Worm (Caenorhabditis elegans) whole organism, young adult: Measurements from ENCODE around the gene wapl-1.

Experiments
- B0019.2 ChIP-seq: fragments of 200-800 bp; sonication (Bioruptor generic); conservative IDR thresholded peaks from 2 replicates; pipeline ENCODE4 v1.3.6; 2022; ENCODE audit warnings: missing genetic modification reagents, missing genetic modification characterization, missing compliant biosample characterization
- B0261.1 ChIP-seq: sonication (generic microtip); optimal IDR thresholded peaks from 2 replicates; lab custom pipeline; 2016; ENCODE audit warnings: mild to moderate bottlenecking, missing genetic modification characterization, moderate library complexity, missing compliant biosample characterization
- C06A6.2 ChIP-seq: fragments of 200-800 bp; sonication (Bioruptor generic); conservative IDR thresholded peaks from 2 replicates; pipeline ENCODE4 v1.3.6; 2022; ENCODE audit warnings: missing genetic modification characterization, missing compliant biosample characterization
- F10E7.11 ChIP-seq: sonication (generic microtip); optimal IDR thresholded peaks from 2 replicates; lab custom pipeline; 2017; ENCODE audit warnings: mild to moderate bottlenecking, missing genetic modification characterization, moderate library complexity, missing compliant biosample characterization
- F22D6.2 ChIP-seq: sonication (generic microtip); optimal IDR thresholded peaks from 2 replicates; lab custom pipeline; 2016; ENCODE audit warnings: mild to moderate bottlenecking, missing genetic modification characterization, missing compliant biosample characterization
- F49E8.2 ChIP-seq: sonication (generic microtip); optimal IDR thresholded peaks from 3 replicates; lab custom pipeline; 2017; ENCODE audit warnings: missing genetic modification characterization, mild to moderate bottlenecking, missing compliant biosample characterization, antibody characterized with exemption, moderate library complexity; ENCODE audit not compliant: insufficient read depth
- F57A8.1 ChIP-seq: fragments of 200-800 bp; sonication (Bioruptor generic); optimal IDR thresholded peaks from 2 replicates; lab custom pipeline; 2018; ENCODE audit warnings: mild to moderate bottlenecking, missing genetic modification characterization, moderate library complexity, missing compliant biosample characterization
- T07F8.4 ChIP-seq: sonication (generic microtip); optimal IDR thresholded peaks from 2 replicates; lab custom pipeline; 2016; ENCODE audit warnings: mild to moderate bottlenecking, missing genetic modification characterization, moderate library complexity, missing compliant biosample characterization
- T26A5.8 ChIP-seq: sonication (generic microtip); optimal IDR thresholded peaks from 2 replicates; lab custom pipeline; 2016; ENCODE audit warnings: missing genetic modification characterization, missing compliant biosample characterization
- Y56A3A.18 ChIP-seq: fragments of 200-800 bp; sonication (Bioruptor generic); IDR thresholded peaks from 2 replicates; pipeline ENCODE4 v1.3.6; 2022; ENCODE audit warnings: missing genetic modification reagents, missing genetic modification characterization, missing compliant biosample characterization
- Y67H2A.10 ChIP-seq: fragments of 200-800 bp; sonication (Bioruptor generic); conservative IDR thresholded peaks from 2 replicates; pipeline ENCODE4 v1.3.6; 2022; ENCODE audit warnings: missing genetic modification reagents, missing genetic modification characterization, missing compliant biosample characterization
- Y95B8A.8 ChIP-seq: fragments of 200-800 bp; sonication (Bioruptor generic); IDR thresholded peaks from 2 replicates; pipeline ENCODE4 v1.3.6; 2022; ENCODE audit warnings: missing genetic modification reagents, missing genetic modification characterization, missing compliant biosample characterization
- atf-7 ChIP-seq: sonication (generic microtip); optimal IDR thresholded peaks from 2 replicates; lab custom pipeline; 2017; ENCODE audit warnings: mild to moderate bottlenecking, missing genetic modification characterization, missing compliant biosample characterization
- attf-3 ChIP-seq: fragments of 200-800 bp; sonication (Bioruptor generic); conservative IDR thresholded peaks from 2 replicates; pipeline ENCODE4 v1.3.6; 2022; ENCODE audit warnings: missing genetic modification reagents, missing genetic modification characterization, missing compliant biosample characterization
- attf-6 ChIP-seq: fragments of 200-800 bp; sonication (Bioruptor generic); IDR thresholded peaks from 2 replicates; pipeline ENCODE4 v1.3.6; 2022; ENCODE audit warnings: missing genetic modification reagents, missing genetic modification characterization, missing compliant biosample characterization
- bed-1 ChIP-seq: fragments of 200-800 bp; sonication (Bioruptor generic); IDR thresholded peaks from 2 replicates; pipeline ENCODE4 v1.3.6; 2022; ENCODE audit warnings: missing genetic modification reagents, missing genetic modification characterization, missing compliant biosample characterization
- cebp-1 ChIP-seq, 2 experiments: fragments of 200-800 bp in 1 of 2; sonication (Bioruptor generic) in 1 of 2; sonication (generic microtip) in 1 of 2; IDR thresholded peaks in 1 of 2; optimal IDR thresholded peaks in 1 of 2; 2 replicates each; pipeline versions ENCODE4 v1.3.6 to Lab custom; 2017 to 2022; ENCODE audit warnings: missing compliant biosample characterization in 2 of 2, missing genetic modification characterization in 2 of 2, mild to moderate bottlenecking in 1 of 2, missing genetic modification reagents in 1 of 2, moderate library complexity in 1 of 2
- cebp-2 ChIP-seq: fragments of 200-800 bp; sonication (Bioruptor generic); IDR thresholded peaks from 2 replicates; pipeline ENCODE4 v1.3.6; 2022; ENCODE audit warnings: missing genetic modification characterization, missing compliant biosample characterization
- ceh-40 ChIP-seq: fragments of 200-800 bp; sonication (Bioruptor generic); IDR thresholded peaks from 2 replicates; pipeline ENCODE4 v1.3.6; 2022; ENCODE audit warnings: missing genetic modification characterization, missing compliant biosample characterization
- ceh-79 ChIP-seq: sonication (generic microtip); optimal IDR thresholded peaks from 2 replicates; lab custom pipeline; 2017; ENCODE audit warnings: mild to moderate bottlenecking, missing genetic modification characterization, missing compliant biosample characterization
- dpff-1 ChIP-seq: sonication (generic microtip); optimal IDR thresholded peaks from 2 replicates; lab custom pipeline; 2017; ENCODE audit warnings: mild to moderate bottlenecking, missing genetic modification characterization, missing compliant biosample characterization
- efl-1 ChIP-seq: fragments of 150-350 bp; optimal IDR thresholded peaks from 2 replicates; lab custom pipeline; 2014; ENCODE audit warnings: missing biosample characterization, missing genetic modification reagents, missing genetic modification characterization
- ekl-4 ChIP-seq: fragments of 200-800 bp; sonication (Bioruptor generic); IDR thresholded peaks from 2 replicates; pipeline ENCODE4 v1.3.6; 2022; ENCODE audit warnings: missing genetic modification reagents, missing genetic modification characterization, missing compliant biosample characterization
- ets-4 ChIP-seq: fragments of 200-800 bp; sonication (Bioruptor generic); optimal IDR thresholded peaks from 2 replicates; lab custom pipeline; 2018; ENCODE audit warnings: mild to moderate bottlenecking, missing genetic modification characterization, missing compliant biosample characterization
- hlh-12 ChIP-seq: sonication (generic microtip); optimal IDR thresholded peaks from 2 replicates; lab custom pipeline; 2016; ENCODE audit warnings: missing genetic modification characterization, missing compliant biosample characterization
- hlh-26 ChIP-seq: fragments of 200-800 bp; sonication (Bioruptor generic); conservative IDR thresholded peaks from 2 replicates; pipeline ENCODE4 v1.3.6; 2022; ENCODE audit warnings: missing genetic modification reagents, missing genetic modification characterization, missing compliant biosample characterization
- hmg-1.2 ChIP-seq: fragments of 200-800 bp; sonication (Bioruptor generic); IDR thresholded peaks from 2 replicates; pipeline ENCODE4 v1.3.6; 2022; ENCODE audit warnings: missing genetic modification reagents, missing genetic modification characterization, missing compliant biosample characterization
- hmg-20 ChIP-seq: fragments of 200-800 bp; sonication (Bioruptor generic); IDR thresholded peaks from 2 replicates; pipeline ENCODE4 v1.3.6; 2022; ENCODE audit warnings: missing genetic modification reagents, missing genetic modification characterization, missing compliant biosample characterization
- hrde-1 ChIP-seq: sonication (generic microtip); optimal IDR thresholded peaks from 2 replicates; lab custom pipeline; 2016; ENCODE audit warnings: missing genetic modification characterization, mild to moderate bottlenecking, missing compliant biosample characterization, moderate library complexity, missing genotype, missing genetic modification reagents, borderline replicate concordance
- hsf-1 ChIP-seq: fragments of 200-800 bp; sonication (Bioruptor generic); IDR thresholded peaks from 2 replicates; pipeline ENCODE4 v1.3.6; 2022; ENCODE audit warnings: missing genetic modification reagents, missing genetic modification characterization, missing compliant biosample characterization
- lag-1 ChIP-seq: fragments of 200-800 bp; sonication (Bioruptor generic); IDR thresholded peaks from 2 replicates; pipeline ENCODE4 v1.3.6; 2022; ENCODE audit warnings: missing genetic modification reagents, missing genetic modification characterization, missing compliant biosample characterization
- madf-3 ChIP-seq: fragments of 200-800 bp; sonication (Bioruptor generic); IDR thresholded peaks from 2 replicates; pipeline ENCODE4 v1.3.6; 2022; ENCODE audit warnings: missing genetic modification reagents, missing genetic modification characterization, missing compliant biosample characterization
- madf-6 ChIP-seq: fragments of 200-800 bp; sonication (Bioruptor generic); IDR thresholded peaks from 2 replicates; pipeline ENCODE4 v1.3.6; 2022; ENCODE audit warnings: missing genetic modification reagents, missing genetic modification characterization, missing compliant biosample characterization
- madf-8 ChIP-seq: fragments of 200-800 bp; sonication (Bioruptor generic); conservative IDR thresholded peaks from 2 replicates; pipeline ENCODE4 v1.3.6; 2022; ENCODE audit warnings: missing genetic modification reagents, missing genetic modification characterization, missing compliant biosample characterization
- mcd-1 ChIP-seq: fragments of 200-800 bp; sonication (Bioruptor generic); IDR thresholded peaks from 2 replicates; pipeline ENCODE4 v1.3.6; 2022; ENCODE audit warnings: missing genetic modification reagents, missing genetic modification characterization, missing compliant biosample characterization
- mel-28 ChIP-seq: sonication (generic microtip); optimal IDR thresholded peaks from 2 replicates; lab custom pipeline; 2016; ENCODE audit warnings: borderline replicate concordance, mild to moderate bottlenecking, missing genetic modification characterization, missing compliant biosample characterization
- mes-4 ChIP-seq: sonication (generic microtip); optimal IDR thresholded peaks from 2 replicates; lab custom pipeline; 2016; ENCODE audit warnings: missing genotype, missing genetic modification characterization, missing compliant biosample characterization
- nfyb-1 ChIP-seq: fragments of 200-800 bp; sonication (Bioruptor generic); IDR thresholded peaks from 2 replicates; pipeline ENCODE4 v1.3.6; 2022; ENCODE audit warnings: missing genetic modification reagents, missing genetic modification characterization, missing compliant biosample characterization
- nhr-27 ChIP-seq: fragments of 200-800 bp; sonication (Bioruptor generic); optimal IDR thresholded peaks from 2 replicates; lab custom pipeline; 2018; ENCODE audit warnings: mild to moderate bottlenecking, missing genetic modification characterization, moderate library complexity, missing compliant biosample characterization
- nhr-90 ChIP-seq: sonication (generic microtip); optimal IDR thresholded peaks from 2 replicates; lab custom pipeline; 2016; ENCODE audit warnings: missing genotype, mild to moderate bottlenecking, missing genetic modification characterization, missing compliant biosample characterization
- sea-2 ChIP-seq: fragments of 200-800 bp; sonication (Bioruptor generic); IDR thresholded peaks from 2 replicates; pipeline ENCODE4 v1.3.6; 2022; ENCODE audit warnings: missing genetic modification characterization, missing compliant biosample characterization
- snpc-1.1 ChIP-seq: sonication (generic microtip); optimal IDR thresholded peaks from 2 replicates; lab custom pipeline; 2017; ENCODE audit warnings: missing genetic modification characterization, mild to moderate bottlenecking, missing compliant biosample characterization, antibody characterized with exemption, moderate library complexity, missing genotype, missing genetic modification reagents; ENCODE audit not compliant: insufficient read depth
- snpc-1.3 ChIP-seq: sonication (generic microtip); optimal IDR thresholded peaks from 2 replicates; lab custom pipeline; 2017; ENCODE audit warnings: missing genetic modification characterization, mild to moderate bottlenecking, missing compliant biosample characterization, antibody characterized with exemption, moderate library complexity, missing genotype, missing genetic modification reagents; ENCODE audit not compliant: insufficient read depth
- snpc-3.4 ChIP-seq: sonication (generic microtip); optimal IDR thresholded peaks from 2 replicates; lab custom pipeline; 2017; ENCODE audit warnings: missing genetic modification characterization, mild to moderate bottlenecking, missing compliant biosample characterization, antibody characterized with exemption, moderate library complexity, missing genotype, missing genetic modification reagents
- somi-1 ChIP-seq: fragments of 200-800 bp; sonication (Bioruptor generic); optimal IDR thresholded peaks from 2 replicates; lab custom pipeline; 2018; ENCODE audit warnings: mild to moderate bottlenecking, missing genetic modification characterization, missing compliant biosample characterization
- unc-130 ChIP-seq: sonication (generic microtip); optimal IDR thresholded peaks from 2 replicates; lab custom pipeline; 2016; ENCODE audit warnings: missing genetic modification reagents, missing genetic modification characterization, missing compliant biosample characterization
- zfh-2 ChIP-seq: fragments of 200-800 bp; sonication (Bioruptor generic); conservative IDR thresholded peaks from 2 replicates; pipeline ENCODE4 v1.3.6; 2022; ENCODE audit warnings: missing genetic modification reagents, missing genetic modification characterization, missing compliant biosample characterization
- ztf-6 ChIP-seq: fragments of 200-800 bp; sonication (Bioruptor generic); IDR thresholded peaks from 2 replicates; pipeline ENCODE4 v1.3.6; 2022; ENCODE audit warnings: missing genetic modification reagents, missing genetic modification characterization, missing compliant biosample characterization

wapl-1 gene

ce11 chrIV:4449843-4450242 is 4.3 kb upstream of the wapl-1 start (continued):
- TF ChIP-seq ekl-4 (GFP tag; lab: Robert Waterston, UW) (no peak; the same call in 1 of the 2 replicates), hlh-12 (tag; lab: Kevin White, UChicago) (no peak), hmg-1.2 (GFP tag; lab: Robert Waterston, UW) (peak; percentile 33; the same call in 1 of the 2 replicates), unc-130 (GFP tag; lab: Kevin White, UChicago) (no peak), mel-28 (tag; lab: Kevin White, UChicago) (no peak), B0019.2 (no peak), C06A6.2 (GFP tag; lab: Robert Waterston, UW) (no peak), attf-3 (GFP tag; lab: Robert Waterston, UW) (0 out of 2 replicates have a peak, but pooled peaks have one; percentile 9), nhr-27 (no peak), atf-7 (tag; lab: Kevin White, UChicago) (peak; percentile 49), ceh-79 (tag; lab: Kevin White, UChicago) (no peak), mes-4 (tag; lab: Kevin White, UChicago) (peak; percentile 38), attf-6 (GFP tag; lab: Robert Waterston, UW) (no peak; the same call in 1 of the 2 replicates), cebp-1 (GFP tag; IDR thresholded peaks at IDR 0.05; lab: Robert Waterston, UW) (no peak), cebp-1 (tag; optimal IDR thresholded peaks at IDR 0.05; lab: Kevin White, UChicago) (peak; percentile 56), somi-1 (GFP tag; lab: Kevin White, UChicago) (no peak), hmg-20 (GFP tag; lab: Robert Waterston, UW) (no peak), dpff-1 (tag; lab: Kevin White, UChicago) (peak; percentile 7), hlh-26 (no peak), Y56A3A.18 (GFP tag; lab: Robert Waterston, UW) (no peak), Y67H2A.10 (GFP tag; lab: Robert Waterston, UW) (no peak), cebp-2 (GFP tag; lab: Robert Waterston, UW) (no peak), lag-1 (GFP tag; lab: Robert Waterston, UW) (no peak), B0261.1 (no peak), nhr-90 (peak; percentile 47), madf-6 (peak; percentile 46; the same call in 1 of the 2 replicates), nfyb-1 (GFP tag; lab: Robert Waterston, UW) (peak; percentile 82), efl-1 (GFP tag; lab: Kevin White, UChicago) (no peak), madf-8 (GFP tag; lab: Robert Waterston, UW) (no peak), hrde-1 (tag; lab: Kevin White, UChicago) (peak; percentile 51), T26A5.8 (no peak), F10E7.11 (tag; lab: Kevin White, UChicago) (peak; percentile 51), snpc-1.3 (tag; lab: Kevin White, UChicago) (no peak), F49E8.2 (tag; lab: Kevin White, UChicago) (peak; percentile 41), T07F8.4 (no peak), ceh-40 (GFP tag; lab: Robert Waterston, UW) (no peak), ets-4 (no peak), mcd-1 (GFP tag; lab: Robert Waterston, UW) (peak; percentile 38; the same call in 1 of the 2 replicates), bed-1 (GFP tag; lab: Robert Waterston, UW) (no peak), snpc-3.4 (tag; lab: Kevin White, UChicago) (no peak), Y95B8A.8 (GFP tag; lab: Robert Waterston, UW) (peak; percentile 70; the same call in 1 of the 2 replicates), F22D6.2 (no peak), hsf-1 (no peak; the same call in 1 of the 2 replicates), sea-2 (GFP tag; lab: Robert Waterston, UW) (no peak), zfh-2 (GFP tag; lab: Robert Waterston, UW) (no peak), ztf-6 (no peak), snpc-1.1 (no peak), F57A8.1 (GFP tag; lab: Kevin White, UChicago) (no peak), madf-3 (no peak)
